Fruit fly (Drosophila melanogaster) whole organism, pupa: ENCODE measurements around the gene Ance-2.

Experiments
- CG10348 ChIP-seq: fragments of 200-800 bp; sonication (Bioruptor generic); IDR thresholded peaks from 2 replicates; pipeline ENCODE4 v1.3.6; 2022; ENCODE audit warnings: missing biosample characterization, missing genetic modification characterization
- CG12605 ChIP-seq: fragments of 200-800 bp; sonication (Bioruptor generic); IDR thresholded peaks from 2 replicates; pipeline ENCODE4 v1.3.6; 2022; ENCODE audit warnings: missing biosample characterization, missing genetic modification characterization
- CG13204 ChIP-seq: fragments of 200-800 bp; sonication (Bioruptor generic); optimal IDR thresholded peaks from 2 replicates; lab custom pipeline; 2018; ENCODE audit warnings: missing biosample characterization, mild to moderate bottlenecking, missing genetic modification characterization, moderate library complexity
- CG15710 ChIP-seq: fragments of 200-800 bp; sonication (Bioruptor generic); optimal IDR thresholded peaks from 2 replicates; lab custom pipeline; 2018; ENCODE audit warnings: missing biosample characterization, mild to moderate bottlenecking, missing genetic modification characterization, moderate library complexity
- CG32121 ChIP-seq: fragments of 200-800 bp; sonication (Bioruptor generic); IDR thresholded peaks from 2 replicates; pipeline ENCODE4 v1.3.6; 2022; ENCODE audit warnings: missing biosample characterization, missing genetic modification characterization
- CG8159 ChIP-seq: fragments of 200-800 bp; sonication (Bioruptor generic); optimal IDR thresholded peaks from 3 replicates; lab custom pipeline; 2018; ENCODE audit warnings: missing biosample characterization, mild to moderate bottlenecking, missing genetic modification characterization, moderate library complexity
- CG8301 ChIP-seq: fragments of 200-800 bp; sonication (Bioruptor generic); optimal IDR thresholded peaks from 2 replicates; lab custom pipeline; 2018; ENCODE audit warnings: missing biosample characterization, mild to moderate bottlenecking, missing genetic modification characterization
- EcR ChIP-seq: fragments of 200-800 bp; sonication (Bioruptor generic); optimal IDR thresholded peaks from 3 replicates; lab custom pipeline; 2019; ENCODE audit warnings: missing biosample characterization, missing genetic modification characterization, mild to moderate bottlenecking, moderate library complexity, missing genetic modification reagents
- Ets98B ChIP-seq: fragments of 200-800 bp; sonication (Bioruptor generic); IDR thresholded peaks from 2 replicates; pipeline ENCODE4 v1.3.6; 2022; ENCODE audit warnings: missing biosample characterization, missing genetic modification characterization
- Pif1B ChIP-seq: fragments of 200-800 bp; sonication (Bioruptor generic); optimal IDR thresholded peaks from 3 replicates; lab custom pipeline; 2016; ENCODE audit warnings: missing biosample characterization, missing genetic modification characterization
- rn ChIP-seq: fragments of 200-800 bp; sonication (Bioruptor generic); IDR thresholded peaks from 2 replicates; pipeline ENCODE4 v1.3.6; 2022; ENCODE audit warnings: missing biosample characterization, missing genetic modification characterization

DNA sequence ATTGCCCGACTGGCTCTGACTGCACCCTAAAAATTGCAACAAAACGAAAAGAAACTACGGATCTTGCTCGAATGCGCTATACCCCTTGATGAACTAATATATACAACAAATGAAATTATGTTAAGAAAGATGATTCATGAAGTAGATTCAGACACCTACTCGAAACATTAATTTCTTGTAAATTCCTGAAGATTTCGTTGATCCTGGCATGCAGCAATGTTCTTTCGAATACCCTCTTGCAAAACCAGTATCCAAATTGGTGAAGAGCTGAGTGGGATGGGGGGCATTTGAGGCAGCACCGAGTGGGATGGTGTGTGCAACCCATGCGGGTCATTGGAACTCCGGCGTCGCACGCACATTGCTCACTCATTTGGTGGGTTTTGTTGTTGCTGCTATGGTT is 46.6 kb downstream of the Ance-2 start:
- TF ChIP-seq CG13204 (GFP tag; lab: Kevin White, UChicago): peak; percentile 78
- peak; percentile 94 for TF ChIP-seq CG12605 (GFP tag; lab: Robert Waterston, UW)
- peak; percentile 90 for TF ChIP-seq CG8159 (tag; lab: Kevin White, UChicago)
- peak; percentile 94 for TF ChIP-seq Pif1B (GFP tag; lab: Kevin White, UChicago)
- TF ChIP-seq EcR (GFP tag; lab: Kevin White, UChicago): peak; percentile 85
- TF ChIP-seq Ets98B (GFP tag; lab: Robert Waterston, UW): peak; percentile 96
- TF ChIP-seq rn (GFP tag; lab: Robert Waterston, UW): peak; percentile 91
- TF ChIP-seq CG15710: peak; percentile 93
- TF ChIP-seq CG32121 (GFP tag; lab: Robert Waterston, UW): peak; percentile 97
- TF ChIP-seq CG8301: peak; percentile 96
- peak; percentile 79 for TF ChIP-seq CG10348 (GFP tag; lab: Robert Waterston, UW)
